Worm (Caenorhabditis elegans) whole organism, L4 larva: ENCODE measurements around the gene mtr-4.

Experiments used
- D1046.2 ChIP-seq: fragments of 200-800 bp; sonication (Bioruptor generic); IDR thresholded peaks from 2 replicates; pipeline ENCODE4 v1.3.6; 2022; ENCODE audit warnings: missing genetic modification characterization, missing compliant biosample characterization
- F10B5.3 ChIP-seq: sonication (generic microtip); optimal IDR thresholded peaks from 2 replicates; lab custom pipeline; 2016; ENCODE audit warnings: mild to moderate bottlenecking, missing genetic modification characterization, missing compliant biosample characterization
- F44E2.7 ChIP-seq: fragments of 200-800 bp; sonication (Bioruptor generic); IDR thresholded peaks from 2 replicates; pipeline ENCODE4 v2.1.2; 2022; ENCODE audit warnings: missing genetic modification characterization, missing compliant biosample characterization
- T20F7.1 ChIP-seq: fragments of 200-800 bp; sonication (Bioruptor generic); optimal IDR thresholded peaks from 2 replicates; lab custom pipeline; 2018; ENCODE audit warnings: mild to moderate bottlenecking, missing genetic modification characterization, missing compliant biosample characterization
- T26A8.4 ChIP-seq: fragments of 200-800 bp; sonication (Bioruptor generic); IDR thresholded peaks from 2 replicates; pipeline ENCODE4 v1.3.6; 2022; ENCODE audit warnings: missing genetic modification characterization, missing compliant biosample characterization
- Y105C5A.15 ChIP-seq: fragments of 200-800 bp; sonication (Bioruptor generic); IDR thresholded peaks from 2 replicates; pipeline ENCODE4 v1.3.6; 2022; ENCODE audit warnings: missing genetic modification characterization, missing compliant biosample characterization
- Y48G9A.11 ChIP-seq: fragments of 200-800 bp; sonication (Bioruptor generic); IDR thresholded peaks from 2 replicates; pipeline ENCODE4 v1.3.6; 2022; ENCODE audit warnings: missing genetic modification reagents, missing genetic modification characterization, missing compliant biosample characterization
- ZK546.5 ChIP-seq, 2 experiments: sonication (generic microtip); optimal IDR thresholded peaks; 2 replicates each; lab custom pipeline; 2017; ENCODE audit warnings: missing biosample characterization in 2 of 2, missing genetic modification characterization in 2 of 2
- attf-4 ChIP-seq: sonication (generic microtip); optimal IDR thresholded peaks from 3 replicates; lab custom pipeline; 2017; ENCODE audit warnings: missing biosample characterization, missing genetic modification characterization
- ceh-28 ChIP-seq: fragments of 150-350 bp; optimal IDR thresholded peaks from 2 replicates; lab custom pipeline; 2014; ENCODE audit warnings: missing biosample characterization, missing genetic modification reagents, missing genetic modification characterization
- ceh-32 ChIP-seq: sonication (generic microtip); optimal IDR thresholded peaks from 2 replicates; lab custom pipeline; 2016; ENCODE audit warnings: mild to moderate bottlenecking, missing genetic modification characterization, missing compliant biosample characterization; ENCODE audit not compliant: poor library complexity
- ceh-44 ChIP-seq: fragments of 200-800 bp; sonication (Bioruptor generic); IDR thresholded peaks from 2 replicates; pipeline ENCODE4 v1.3.6; 2022; ENCODE audit warnings: missing genetic modification reagents, missing genetic modification characterization, missing compliant biosample characterization
- ceh-62 ChIP-seq: sonication (generic microtip); optimal IDR thresholded peaks from 2 replicates; lab custom pipeline; 2017; ENCODE audit warnings: missing biosample characterization, missing genetic modification characterization
- ceh-82 ChIP-seq: sonication (generic microtip); optimal IDR thresholded peaks from 2 replicates; lab custom pipeline; 2017; ENCODE audit warnings: missing biosample characterization, missing genetic modification characterization
- daf-12 ChIP-seq: fragments of 150-350 bp; optimal IDR thresholded peaks from 2 replicates; lab custom pipeline; 2014; ENCODE audit warnings: missing biosample characterization, missing genetic modification reagents, missing genetic modification characterization
- daf-16 ChIP-seq, 3 experiments: sonication (generic microtip); optimal IDR thresholded peaks; 2 replicates each; lab custom pipeline; 2016 to 2017; ENCODE audit warnings: missing genetic modification characterization in 3 of 3, missing genetic modification reagents in 3 of 3, mild to moderate bottlenecking in 2 of 3, missing compliant biosample characterization in 2 of 3, missing biosample characterization in 1 of 3, moderate library complexity in 1 of 3
- daf-19 ChIP-seq: fragments of 200-800 bp; sonication (Bioruptor generic); conservative IDR thresholded peaks from 2 replicates; pipeline ENCODE4 v1.3.6; 2022; ENCODE audit warnings: missing genetic modification characterization, missing compliant biosample characterization
- dmd-6 ChIP-seq: fragments of 200-800 bp; sonication (Bioruptor generic); IDR thresholded peaks from 2 replicates; pipeline ENCODE4 v1.3.6; 2022; ENCODE audit warnings: missing genetic modification reagents, missing genetic modification characterization, missing compliant biosample characterization
- dmd-9 ChIP-seq: fragments of 200-800 bp; sonication (Bioruptor generic); IDR thresholded peaks from 2 replicates; pipeline ENCODE4 v1.3.6; 2022; ENCODE audit warnings: missing genetic modification reagents, missing genetic modification characterization, missing compliant biosample characterization
- dve-1 ChIP-seq: sonication (generic microtip); optimal IDR thresholded peaks from 2 replicates; lab custom pipeline; 2017; ENCODE audit warnings: antibody characterized with exemption, mild to moderate bottlenecking, missing genetic modification characterization, missing compliant biosample characterization; ENCODE audit not compliant: insufficient read depth
- fos-1 ChIP-seq: fragments of 150-350 bp; optimal IDR thresholded peaks from 2 replicates; lab custom pipeline; 2014; ENCODE audit warnings: missing biosample characterization, missing genetic modification characterization
- hlh-11 ChIP-seq: fragments of 200-800 bp; sonication (Bioruptor generic); optimal IDR thresholded peaks from 2 replicates; lab custom pipeline; 2018; ENCODE audit warnings: mild to moderate bottlenecking, missing genetic modification characterization, missing compliant biosample characterization
- lin-1 ChIP-seq: fragments of 200-800 bp; sonication (Bioruptor generic); IDR thresholded peaks from 2 replicates; pipeline ENCODE4 v1.3.6; 2022; ENCODE audit warnings: missing genetic modification reagents, missing genetic modification characterization, missing compliant biosample characterization
- lin-29 ChIP-seq: fragments of 200-800 bp; sonication (Bioruptor generic); IDR thresholded peaks from 2 replicates; pipeline ENCODE4 v1.3.6; 2022; ENCODE audit warnings: missing genetic modification reagents, missing genetic modification characterization, missing compliant biosample characterization
- lin-38 ChIP-seq: fragments of 200-800 bp; sonication (Bioruptor generic); IDR thresholded peaks from 2 replicates; pipeline ENCODE4 v1.3.6; 2022; ENCODE audit warnings: missing genetic modification reagents, missing genetic modification characterization, missing compliant biosample characterization
- lir-3 ChIP-seq: sonication (generic microtip); optimal IDR thresholded peaks from 2 replicates; lab custom pipeline; 2016; ENCODE audit warnings: mild to moderate bottlenecking, missing genetic modification characterization, missing compliant biosample characterization
- madf-5 ChIP-seq, 2 experiments: fragments of 200-800 bp; sonication (Bioruptor generic); IDR thresholded peaks; 2 replicates each; pipeline ENCODE4 v1.3.6; 2022; ENCODE audit warnings: missing compliant biosample characterization in 2 of 2, missing genetic modification characterization in 2 of 2
- madf-9 ChIP-seq: fragments of 200-800 bp; sonication (Bioruptor generic); conservative IDR thresholded peaks from 2 replicates; pipeline ENCODE4 v1.3.6; 2022; ENCODE audit warnings: missing genetic modification reagents, missing genetic modification characterization, missing compliant biosample characterization
- mdl-1 ChIP-seq, 2 experiments: fragments of 150-350 bp in 1 of 2; sonication (generic microtip) in 1 of 2; optimal IDR thresholded peaks; 2 replicates each; lab custom pipeline; 2014 to 2017; ENCODE audit warnings: missing biosample characterization in 2 of 2, missing genetic modification characterization in 2 of 2
- mep-1 ChIP-seq: fragments of 150-350 bp; sonication (generic microtip); optimal IDR thresholded peaks from 3 replicates; lab custom pipeline; 2014; ENCODE audit warnings: missing biosample characterization, missing genetic modification characterization
- mes-2 ChIP-seq: sonication (generic microtip); optimal IDR thresholded peaks from 2 replicates; lab custom pipeline; 2016; ENCODE audit warnings: missing genotype, mild to moderate bottlenecking, missing genetic modification characterization, missing compliant biosample characterization; ENCODE audit not compliant: poor library complexity, severe bottlenecking
- mxl-2 ChIP-seq: fragments of 200-800 bp; sonication (Bioruptor generic); conservative IDR thresholded peaks from 2 replicates; pipeline ENCODE4 v1.3.6; 2022; ENCODE audit warnings: missing genetic modification reagents, missing genetic modification characterization, missing compliant biosample characterization
- nhr-102 ChIP-seq: sonication (generic microtip); optimal IDR thresholded peaks from 2 replicates; lab custom pipeline; 2016; ENCODE audit warnings: mild to moderate bottlenecking, missing genetic modification characterization, moderate library complexity, missing compliant biosample characterization
- nhr-237 ChIP-seq: sonication (generic microtip); optimal IDR thresholded peaks from 2 replicates; lab custom pipeline; 2017; ENCODE audit warnings: missing biosample characterization, missing genetic modification characterization
- nhr-28 ChIP-seq: fragments of 150-350 bp; optimal IDR thresholded peaks from 2 replicates; lab custom pipeline; 2014; ENCODE audit warnings: missing biosample characterization, missing genetic modification characterization
- nhr-48 ChIP-seq: sonication (generic microtip); optimal IDR thresholded peaks from 2 replicates; lab custom pipeline; 2016; ENCODE audit warnings: mild to moderate bottlenecking, missing genetic modification characterization, missing compliant biosample characterization
- nhr-77 ChIP-seq: fragments of 150-350 bp; optimal IDR thresholded peaks from 2 replicates; lab custom pipeline; 2014; ENCODE audit warnings: missing biosample characterization, missing genetic modification characterization
- pha-4 ChIP-seq, 2 experiments: fragments of 150-350 bp in 1 of 2; fragments of 200-800 bp in 1 of 2; sonication (Bioruptor generic) in 1 of 2; IDR thresholded peaks in 1 of 2; optimal IDR thresholded peaks in 1 of 2; 2 replicates each; pipeline versions ENCODE4 v1.3.6 to Lab custom; 2014 to 2022; ENCODE audit warnings: missing genetic modification characterization in 2 of 2, missing genetic modification reagents in 2 of 2, missing biosample characterization in 1 of 2, missing compliant biosample characterization in 1 of 2
- php-3 ChIP-seq: fragments of 200-800 bp; sonication (Bioruptor generic); IDR thresholded peaks from 2 replicates; pipeline ENCODE4 v1.3.6; 2022; ENCODE audit warnings: missing genetic modification reagents, missing genetic modification characterization, missing compliant biosample characterization
- pqm-1 ChIP-seq: sonication (generic microtip); optimal IDR thresholded peaks from 2 replicates; lab custom pipeline; 2017; ENCODE audit warnings: missing biosample characterization, missing genetic modification characterization
- set-16 ChIP-seq: fragments of 200-800 bp; sonication (Bioruptor generic); IDR thresholded peaks from 2 replicates; pipeline ENCODE4 v1.3.6; 2022; ENCODE audit warnings: missing genetic modification reagents, missing genetic modification characterization, missing compliant biosample characterization
- spr-1 ChIP-seq: sonication (generic microtip); optimal IDR thresholded peaks from 2 replicates; lab custom pipeline; 2016; ENCODE audit warnings: mild to moderate bottlenecking, missing genetic modification characterization, missing compliant biosample characterization
- tag-97 ChIP-seq: fragments of 200-800 bp; sonication (Bioruptor generic); IDR thresholded peaks from 2 replicates; pipeline ENCODE4 v1.3.6; 2022; ENCODE audit warnings: missing genetic modification characterization, missing compliant biosample characterization
- unc-62 ChIP-seq, 3 experiments: fragments of 150-350 bp in 1 of 3; sonication (generic microtip); optimal IDR thresholded peaks in 2 of 3; peaks in 1 of 3; 1 replicate in 1 of 3; 2 replicates in 2 of 3; lab custom pipeline; 2014 to 2017; ENCODE audit warnings: missing biosample characterization in 3 of 3, missing genetic modification characterization in 3 of 3, missing genetic modification reagents in 3 of 3, missing genotype in 1 of 3
- vab-7 ChIP-seq: fragments of 200-800 bp; sonication (Bioruptor generic); IDR thresholded peaks from 2 replicates; pipeline ENCODE4 v1.3.6; 2022; ENCODE audit warnings: missing genetic modification reagents, missing genetic modification characterization, missing compliant biosample characterization
- zip-11 ChIP-seq: fragments of 200-800 bp; sonication (Bioruptor generic); IDR thresholded peaks from 2 replicates; pipeline ENCODE4 v1.3.6; 2022; ENCODE audit warnings: missing genetic modification characterization, missing compliant biosample characterization

mtr-4 gene

ce11 chrIV:9803544-9803943 is 21.9 kb upstream of the mtr-4 start (continued):
- TF ChIP-seq ceh-44 (no peak), daf-16 (GFP tag; optimal IDR thresholded peaks at IDR 0.05; lab: Kevin White, UChicago) (no peak), daf-16 (tag; optimal IDR thresholded peaks at IDR 0.05; lab: Kevin White, UChicago) (peak; percentile 70), F44E2.7 (no peak), F10B5.3 (tag; lab: Kevin White, UChicago) (no peak), daf-12 (tag; lab: Kevin White, UChicago) (no peak), php-3 (GFP tag; lab: Robert Waterston, UW) (peak; percentile 40; the same call in 1 of the 2 replicates), T26A8.4 (GFP tag; lab: Robert Waterston, UW) (0 out of 2 replicates have a peak, but pooled peaks have one; percentile 19), fos-1 (tag; lab: Kevin White, UChicago) (no peak), unc-62 (GFP tag; optimal IDR thresholded peaks at IDR 0.05 in 1 of 2; lab: Kevin White, UChicago) (peak in 1 of 2 experiments; percentile 97), unc-62 (tag; optimal IDR thresholded peaks at IDR 0.05; lab: Kevin White, UChicago) (no peak), T20F7.1 (GFP tag; lab: Kevin White, UChicago) (peak; percentile 49), dmd-9 (no peak), nhr-77 (tag; lab: Kevin White, UChicago) (peak; percentile 91), madf-9 (GFP tag; lab: Robert Waterston, UW) (no peak), tag-97 (GFP tag; lab: Robert Waterston, UW) (no peak), ZK546.5 (tag; optimal IDR thresholded peaks at IDR 0.05; lab: Kevin White, UChicago) (no peak), dve-1 (tag; lab: Kevin White, UChicago) (peak; percentile 85), pha-4 (GFP tag; IDR thresholded peaks at IDR 0.05; lab: Robert Waterston, UW) (no peak), pha-4 (tag; optimal IDR thresholded peaks at IDR 0.05; lab: Kevin White, UChicago) (peak; percentile 21), attf-4 (tag; lab: Kevin White, UChicago) (no peak), mes-2 (tag; lab: Kevin White, UChicago) (peak; percentile 72), set-16 (GFP tag; lab: Robert Waterston, UW) (no peak), nhr-237 (no peak), hlh-11 (tag; lab: Kevin White, UChicago) (peak; percentile 93), mxl-2 (GFP tag; lab: Robert Waterston, UW) (no peak), lin-1 (GFP tag; lab: Robert Waterston, UW) (peak; percentile 81; the same call in 1 of the 2 replicates), mep-1 (tag; lab: Kevin White, UChicago) (peak; percentile 79), nhr-102 (tag; lab: Kevin White, UChicago) (no peak), daf-19 (GFP tag; lab: Robert Waterston, UW) (no peak), Y48G9A.11 (no peak), dmd-6 (GFP tag; lab: Robert Waterston, UW) (peak; percentile 70), D1046.2 (GFP tag; lab: Robert Waterston, UW) (no peak), lin-38 (GFP tag; lab: Robert Waterston, UW) (0 out of 2 replicates have a peak, but pooled peaks have one; percentile 28), nhr-48 (peak; percentile 43), vab-7 (GFP tag; lab: Robert Waterston, UW) (no peak), mdl-1 (tag; optimal IDR thresholded peaks at IDR 0.05; lab: Kevin White, UChicago) (peak in 1 of 2 experiments; percentile 71), ceh-82 (no peak), nhr-28 (tag; lab: Kevin White, UChicago) (peak; percentile 96), madf-5 (GFP tag; IDR thresholded peaks at IDR 0.05; lab: Robert Waterston, UW) (no peak), spr-1 (tag; lab: Kevin White, UChicago) (no peak), ceh-28 (tag; lab: Kevin White, UChicago) (no peak), pqm-1 (tag; lab: Kevin White, UChicago) (peak; percentile 40), ceh-32 (tag; lab: Kevin White, UChicago) (no peak), Y105C5A.15 (GFP tag; lab: Robert Waterston, UW) (no peak), zip-11 (GFP tag; lab: Robert Waterston, UW) (no peak), lir-3 (tag; lab: Kevin White, UChicago) (no peak), ceh-62 (tag; lab: Kevin White, UChicago) (no peak), lin-29 (GFP tag; lab: Robert Waterston, UW) (no peak)
